Worm (Caenorhabditis elegans) whole organism, young adult: ENCODE results near the gene T22D1.8.

Experiments used
- lin-40 ChIP-seq: sonication (generic microtip); optimal IDR thresholded peaks from 2 replicates; lab custom pipeline; 2016; ENCODE audit warnings: missing genetic modification characterization, mild to moderate bottlenecking, missing compliant biosample characterization, missing genotype, missing genetic modification reagents
- pha-4 ChIP-seq: fragments of 150-350 bp; sonication (generic microtip); optimal IDR thresholded peaks from 2 replicates; lab custom pipeline; 2014; ENCODE audit warnings: missing biosample characterization, missing genetic modification reagents, missing genetic modification characterization
- sea-2 ChIP-seq: fragments of 200-800 bp; sonication (Bioruptor generic); IDR thresholded peaks from 2 replicates; pipeline ENCODE4 v1.3.6; 2022; ENCODE audit warnings: missing genetic modification characterization, missing compliant biosample characterization
- unc-62 ChIP-seq: fragments of 150-350 bp; optimal IDR thresholded peaks from 2 replicates; lab custom pipeline; 2014; ENCODE audit warnings: missing biosample characterization, missing genetic modification reagents, missing genetic modification characterization

ce11 chrIV:6923070-6923469 lies 16.9 kb upstream of the T22D1.8 start, which contains the start of gene T22D1.1:
- TF ChIP-seq sea-2 (no peak), unc-62 (GFP tag; lab: Kevin White, UChicago) (no peak), pha-4 (no peak), lin-40 (tag; lab: Kevin White, UChicago) (no peak)
